Fruit fly (Drosophila melanogaster): ENCODE data around the gene Qsox3.
A peak's percentile ranks its signal among the peaks of the same experiment; 100 is the strongest.

The Qsox3 gene

dm6 chr3R:21888696-21889602, 22.7 kb upstream of the Qsox3 start, which contains the start of gene CG43844:
CG43844 (plus strand) TSS chr3R:21889539.
- TF ChIP-seq CG7045 (GFP tag; optimal IDR thresholded peaks at IDR 0.05): no peak
- no peak for TF ChIP-seq CG14711 (tag; optimal IDR thresholded peaks at IDR 0.05)
- no peak for TF ChIP-seq cnc (optimal IDR thresholded peaks at IDR 0.05)
- TF ChIP-seq CG5204 (GFP tag; optimal IDR thresholded peaks at IDR 0.05): no peak
- TF ChIP-seq Mnt (GFP tag; optimal IDR thresholded peaks at IDR 0.05): no peak
- peak; percentile 40 for TF ChIP-seq cic (GFP tag; optimal IDR thresholded peaks at IDR 0.05)
- no peak for TF ChIP-seq toe (GFP tag; optimal IDR thresholded peaks at IDR 0.05)
- no peak for TF ChIP-seq CG1620 (GFP tag; optimal IDR thresholded peaks at IDR 0.05)
- TF ChIP-seq pad (GFP tag; optimal IDR thresholded peaks at IDR 0.05): no peak
- peak; percentile 22 for TF ChIP-seq CG33017 (tag; optimal IDR thresholded peaks at IDR 0.05)
- TF ChIP-seq CG11617 (GFP tag; optimal IDR thresholded peaks at IDR 0.05): no peak
- no peak for TF ChIP-seq CG7101 (tag; optimal IDR thresholded peaks at IDR 0.05)
- TF ChIP-seq kay (GFP tag; ENCODE audit: borderline replicate concordance): peak; percentile 93
- peak; percentile 4 for TF ChIP-seq CG12768 (GFP tag; optimal IDR thresholded peaks at IDR 0.05)
- TF ChIP-seq Hr96 (GFP tag; optimal IDR thresholded peaks at IDR 0.05): no peak
- peak; percentile 15 for TF ChIP-seq bab1 (GFP tag; optimal IDR thresholded peaks at IDR 0.05)
- no peak for TF ChIP-seq Clk (GFP tag; optimal IDR thresholded peaks at IDR 0.05)
- no peak for TF ChIP-seq tj (GFP tag; optimal IDR thresholded peaks at IDR 0.05)
- TF ChIP-seq Crg-1 (GFP tag; optimal IDR thresholded peaks at IDR 0.05): no peak
- TF ChIP-seq ovo (GFP tag; optimal IDR thresholded peaks at IDR 0.05): no peak

dm6 chr3R:21889945-21890344, 21.7 kb upstream of the Qsox3 start:
- TF ChIP-seq cic (GFP tag; optimal IDR thresholded peaks at IDR 0.05) (no peak), tj (GFP tag; optimal IDR thresholded peaks at IDR 0.05) (no peak), CG33017 (tag; optimal IDR thresholded peaks at IDR 0.05) (no peak), CG12768 (GFP tag; optimal IDR thresholded peaks at IDR 0.05) (no peak), kay (GFP tag; ENCODE audit: borderline replicate concordance) (peak; percentile 65)

- no peak for TF ChIP-seq Clk (GFP tag; optimal IDR thresholded peaks at IDR 0.05)
Measured at dm6 chr3R:21890739-21891138, 20.9 kb upstream of the Qsox3 start.

- no peak for TF ChIP-seq Mnt (GFP tag; optimal IDR thresholded peaks at IDR 0.05)
- TF ChIP-seq bab1 (GFP tag; optimal IDR thresholded peaks at IDR 0.05): no peak
- TF ChIP-seq CG14711 (tag; optimal IDR thresholded peaks at IDR 0.05): no peak
- no peak for TF ChIP-seq CG12768 (GFP tag; optimal IDR thresholded peaks at IDR 0.05)
- TF ChIP-seq CG7045 (GFP tag; optimal IDR thresholded peaks at IDR 0.05): no peak
- no peak for TF ChIP-seq CG1620 (GFP tag; optimal IDR thresholded peaks at IDR 0.05)
- no peak for TF ChIP-seq kay (GFP tag; ENCODE audit: borderline replicate concordance)
- no peak for TF ChIP-seq Crg-1 (GFP tag; optimal IDR thresholded peaks at IDR 0.05)
- no peak for TF ChIP-seq CG7101 (tag; optimal IDR thresholded peaks at IDR 0.05)
- no peak for TF ChIP-seq tj (GFP tag; optimal IDR thresholded peaks at IDR 0.05)
- TF ChIP-seq Hr96 (GFP tag; optimal IDR thresholded peaks at IDR 0.05): no peak
- TF ChIP-seq CG5204 (GFP tag; optimal IDR thresholded peaks at IDR 0.05): no peak
- no peak for TF ChIP-seq cnc (optimal IDR thresholded peaks at IDR 0.05)
- no peak for TF ChIP-seq ovo (GFP tag; optimal IDR thresholded peaks at IDR 0.05)
- no peak for TF ChIP-seq cic (GFP tag; optimal IDR thresholded peaks at IDR 0.05)
- TF ChIP-seq CG33017 (tag; optimal IDR thresholded peaks at IDR 0.05): no peak
- no peak for TF ChIP-seq pad (GFP tag; optimal IDR thresholded peaks at IDR 0.05)
- TF ChIP-seq Clk (GFP tag; optimal IDR thresholded peaks at IDR 0.05): no peak
- no peak for TF ChIP-seq CG11617 (GFP tag; optimal IDR thresholded peaks at IDR 0.05)
Measured at dm6 chr3R:21892450-21892849, 19.2 kb upstream of the Qsox3 start.

- TF ChIP-seq Mnt (GFP tag; optimal IDR thresholded peaks at IDR 0.05) (no peak), Clk (GFP tag; optimal IDR thresholded peaks at IDR 0.05) (no peak), kay (GFP tag; ENCODE audit: borderline replicate concordance) (no peak), CG14711 (tag; optimal IDR thresholded peaks at IDR 0.05) (no peak)
Measured at dm6 chr3R:21893929-21894328, 17.7 kb upstream of the Qsox3 start.

dm6 chr3R:21895961-21896875, 15.4 kb upstream of the Qsox3 start:
- peak; percentile 77 for TF ChIP-seq tj (GFP tag; optimal IDR thresholded peaks at IDR 0.05)
- TF ChIP-seq Crg-1 (GFP tag; optimal IDR thresholded peaks at IDR 0.05): no peak

dm6 chr3R:21897565-21897964, 14.1 kb upstream of the Qsox3 start:
- TF ChIP-seq CG11617 (GFP tag; optimal IDR thresholded peaks at IDR 0.05) (no peak), bab1 (GFP tag; optimal IDR thresholded peaks at IDR 0.05) (peak; percentile 52), Crg-1 (GFP tag; optimal IDR thresholded peaks at IDR 0.05) (no peak), CG12768 (GFP tag; optimal IDR thresholded peaks at IDR 0.05) (no peak), kay (GFP tag; ENCODE audit: borderline replicate concordance) (no peak), CG5204 (GFP tag; optimal IDR thresholded peaks at IDR 0.05) (no peak), tj (GFP tag; optimal IDR thresholded peaks at IDR 0.05) (peak; percentile 76), pad (GFP tag; optimal IDR thresholded peaks at IDR 0.05) (peak; percentile 12), CG7045 (GFP tag; optimal IDR thresholded peaks at IDR 0.05) (no peak), cic (GFP tag; optimal IDR thresholded peaks at IDR 0.05) (no peak), CG1620 (GFP tag; optimal IDR thresholded peaks at IDR 0.05) (no peak), CG7101 (tag; optimal IDR thresholded peaks at IDR 0.05) (peak; percentile 61), toe (GFP tag; optimal IDR thresholded peaks at IDR 0.05) (no peak), Clk (GFP tag; optimal IDR thresholded peaks at IDR 0.05) (no peak), Hr96 (GFP tag; optimal IDR thresholded peaks at IDR 0.05) (peak; percentile 44), CG14711 (tag; optimal IDR thresholded peaks at IDR 0.05) (peak; percentile 44)
